Worm (Caenorhabditis elegans): ENCODE data around the gene T04C9.1.

DNA sequence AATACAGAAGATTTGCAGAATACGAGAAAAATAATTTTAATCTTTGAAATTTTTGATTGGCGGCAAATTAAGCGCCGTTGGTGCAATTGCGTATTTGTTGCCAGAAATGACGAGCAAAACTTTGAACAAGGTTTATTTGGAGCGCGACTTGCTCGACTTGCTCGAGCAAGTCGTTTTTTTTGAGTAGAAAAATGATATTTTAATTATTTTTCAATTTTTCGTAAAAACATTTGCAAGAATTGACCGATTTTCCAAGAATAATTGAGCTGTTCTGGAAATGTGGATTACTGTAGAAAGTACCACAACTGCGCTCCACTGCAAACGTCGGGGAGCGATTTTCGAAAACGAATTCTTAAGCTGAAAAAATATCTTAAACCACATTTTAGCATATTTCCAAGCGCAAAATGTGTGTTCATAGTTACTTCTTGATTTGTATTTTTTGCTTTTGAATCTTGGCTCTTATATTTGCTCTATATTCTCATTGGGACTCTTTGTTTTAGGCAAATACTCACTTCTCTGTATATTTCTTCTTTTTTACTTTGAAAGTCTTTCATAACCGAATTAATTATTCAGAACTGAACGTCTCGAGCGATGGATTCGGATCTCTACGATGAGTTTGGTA lies 16.1 kb downstream of the T04C9.1 start, which contains the start of the genes gcna-1 and eftu-2:
- no peak for TF ChIP-seq med-1 (GFP tag; optimal IDR thresholded peaks at IDR 0.05; ENCODE audit: insufficient read depth)
- TF ChIP-seq ztf-23 (GFP tag; IDR thresholded peaks at IDR 0.05): no peak
- TF ChIP-seq tab-1 (GFP tag; IDR thresholded peaks at IDR 0.05): no peak
- no peak for TF ChIP-seq klf-2 (GFP tag; conservative IDR thresholded peaks at IDR 0.05)

Measured in whole organism, midembryonic.